Worm (Caenorhabditis elegans) whole organism, mixed stage, embryonic: Measurements from ENCODE around the gene C06H5.8.

Source experiments
- M03D4.4 ChIP-seq: sonication (generic microtip); optimal IDR thresholded peaks from 2 replicates; lab custom pipeline; 2017; ENCODE audit warnings: mild to moderate bottlenecking, missing genetic modification characterization, missing compliant biosample characterization
- bed-3 ChIP-seq: fragments of 200-800 bp; sonication (Bioruptor generic); optimal IDR thresholded peaks from 3 replicates; lab custom pipeline; 2018; ENCODE audit warnings: mild to moderate bottlenecking, missing genetic modification characterization, moderate library complexity, missing compliant biosample characterization
- blmp-1 ChIP-seq: fragments of 150-350 bp; optimal IDR thresholded peaks from 2 replicates; lab custom pipeline; 2014; ENCODE audit warnings: missing biosample characterization, missing genetic modification characterization
- ceh-39 ChIP-seq: fragments of 150-350 bp; optimal IDR thresholded peaks from 2 replicates; lab custom pipeline; 2014; ENCODE audit warnings: missing biosample characterization, missing genetic modification characterization
- ceh-43 ChIP-seq: fragments of 200-800 bp; sonication (Bioruptor generic); optimal IDR thresholded peaks from 2 replicates; lab custom pipeline; 2018; ENCODE audit warnings: mild to moderate bottlenecking, missing genetic modification characterization, moderate library complexity, missing compliant biosample characterization
- ces-1 ChIP-seq: fragments of 150-350 bp; optimal IDR thresholded peaks from 2 replicates; lab custom pipeline; 2014; ENCODE audit warnings: missing biosample characterization, missing genetic modification reagents, missing genetic modification characterization
- cnd-1 ChIP-seq: fragments of 200-800 bp; sonication (Bioruptor generic); optimal IDR thresholded peaks from 2 replicates; lab custom pipeline; 2018; ENCODE audit warnings: mild to moderate bottlenecking, missing genetic modification characterization, missing compliant biosample characterization
- drap-1 ChIP-seq: fragments of 200-800 bp; sonication (Bioruptor generic); optimal IDR thresholded peaks from 3 replicates; lab custom pipeline; 2018; ENCODE audit warnings: mild to moderate bottlenecking, missing genetic modification characterization, missing compliant biosample characterization
- elt-1 ChIP-seq: sonication (generic microtip); optimal IDR thresholded peaks from 2 replicates; lab custom pipeline; 2017; ENCODE audit warnings: missing genetic modification characterization, mild to moderate bottlenecking, missing compliant biosample characterization, antibody characterized with exemption, moderate library complexity, borderline replicate concordance; ENCODE audit not compliant: insufficient read depth
- elt-3 ChIP-seq: fragments of 150-350 bp; optimal IDR thresholded peaks from 2 replicates; lab custom pipeline; 2014; ENCODE audit warnings: missing biosample characterization, missing genetic modification characterization
- flh-1 ChIP-seq: fragments of 200-800 bp; sonication (Bioruptor generic); optimal IDR thresholded peaks from 2 replicates; lab custom pipeline; 2018; ENCODE audit warnings: mild to moderate bottlenecking, missing genetic modification characterization, moderate library complexity, missing compliant biosample characterization
- ham-2 ChIP-seq: fragments of 200-800 bp; sonication (Bioruptor generic); optimal IDR thresholded peaks from 2 replicates; lab custom pipeline; 2018; ENCODE audit warnings: mild to moderate bottlenecking, missing genetic modification characterization, missing compliant biosample characterization
- hlh-1 ChIP-seq: fragments of 150-350 bp; optimal IDR thresholded peaks from 2 replicates; lab custom pipeline; 2014; ENCODE audit warnings: missing biosample characterization, missing genetic modification reagents, missing genetic modification characterization
- lin-13 ChIP-seq: fragments of 150-350 bp; optimal IDR thresholded peaks from 2 replicates; lab custom pipeline; 2014; ENCODE audit warnings: missing biosample characterization, missing genetic modification characterization
- lin-32 ChIP-seq: fragments of 200-800 bp; sonication (Bioruptor generic); optimal IDR thresholded peaks from 2 replicates; lab custom pipeline; 2018; ENCODE audit warnings: mild to moderate bottlenecking, missing genetic modification characterization, missing compliant biosample characterization
- mab-5 ChIP-seq: fragments of 150-350 bp; optimal IDR thresholded peaks from 2 replicates; lab custom pipeline; 2014; ENCODE audit warnings: missing biosample characterization, missing genetic modification characterization
- mep-1 ChIP-seq: fragments of 150-350 bp; optimal IDR thresholded peaks from 2 replicates; lab custom pipeline; 2017; ENCODE audit warnings: missing biosample characterization, missing genetic modification reagents, missing genetic modification characterization, inconsistent platforms
- mls-2 ChIP-seq: sonication (generic microtip); optimal IDR thresholded peaks from 2 replicates; lab custom pipeline; 2016; ENCODE audit warnings: mild to moderate bottlenecking, missing genetic modification characterization, moderate library complexity, missing compliant biosample characterization
- nhr-2 ChIP-seq: fragments of 150-350 bp; optimal IDR thresholded peaks from 2 replicates; lab custom pipeline; 2014; ENCODE audit warnings: missing biosample characterization, missing genetic modification characterization
- nhr-237 ChIP-seq: fragments of 150-350 bp; optimal IDR thresholded peaks from 2 replicates; lab custom pipeline; 2014; ENCODE audit warnings: missing biosample characterization, missing genetic modification characterization
- nhr-28 ChIP-seq: fragments of 150-350 bp; optimal IDR thresholded peaks from 2 replicates; lab custom pipeline; 2014; ENCODE audit warnings: missing biosample characterization, missing genetic modification characterization
- nhr-76 ChIP-seq: sonication (generic microtip); optimal IDR thresholded peaks from 2 replicates; lab custom pipeline; 2017; ENCODE audit warnings: missing biosample characterization, missing genetic modification characterization
- pha-4 ChIP-seq: fragments of 150-350 bp; optimal IDR thresholded peaks from 2 replicates; lab custom pipeline; 2018; ENCODE audit warnings: missing biosample characterization, missing genetic modification reagents, missing genetic modification characterization
- snpc-4 ChIP-seq: fragments of 150-350 bp; optimal IDR thresholded peaks from 2 replicates; lab custom pipeline; 2014; ENCODE audit warnings: missing biosample characterization, missing genetic modification characterization
- sptf-1 ChIP-seq: sonication (generic microtip); optimal IDR thresholded peaks from 2 replicates; lab custom pipeline; 2017; ENCODE audit warnings: mild to moderate bottlenecking, missing genetic modification characterization, moderate library complexity, missing compliant biosample characterization
- tbx-8 ChIP-seq: fragments of 200-800 bp; sonication (Bioruptor generic); optimal IDR thresholded peaks from 2 replicates; lab custom pipeline; 2018; ENCODE audit warnings: mild to moderate bottlenecking, missing genetic modification characterization, moderate library complexity, missing compliant biosample characterization
- unc-120 ChIP-seq: sonication (generic microtip); optimal IDR thresholded peaks from 2 replicates; lab custom pipeline; 2017; ENCODE audit warnings: missing genetic modification characterization, missing compliant biosample characterization; ENCODE audit not compliant: poor library complexity, severe bottlenecking
- unc-39 ChIP-seq: fragments of 150-350 bp; optimal IDR thresholded peaks from 2 replicates; lab custom pipeline; 2014; ENCODE audit warnings: missing biosample characterization, missing genetic modification characterization
- unc-62 ChIP-seq: fragments of 150-350 bp; optimal IDR thresholded peaks from 2 replicates; lab custom pipeline; 2014; ENCODE audit warnings: missing biosample characterization, missing genetic modification reagents, missing genetic modification characterization
- zip-8 ChIP-seq: fragments of 150-350 bp; optimal IDR thresholded peaks from 2 replicates; lab custom pipeline; 2014; ENCODE audit warnings: missing biosample characterization, missing genetic modification characterization

C06H5.8 gene

DNA sequence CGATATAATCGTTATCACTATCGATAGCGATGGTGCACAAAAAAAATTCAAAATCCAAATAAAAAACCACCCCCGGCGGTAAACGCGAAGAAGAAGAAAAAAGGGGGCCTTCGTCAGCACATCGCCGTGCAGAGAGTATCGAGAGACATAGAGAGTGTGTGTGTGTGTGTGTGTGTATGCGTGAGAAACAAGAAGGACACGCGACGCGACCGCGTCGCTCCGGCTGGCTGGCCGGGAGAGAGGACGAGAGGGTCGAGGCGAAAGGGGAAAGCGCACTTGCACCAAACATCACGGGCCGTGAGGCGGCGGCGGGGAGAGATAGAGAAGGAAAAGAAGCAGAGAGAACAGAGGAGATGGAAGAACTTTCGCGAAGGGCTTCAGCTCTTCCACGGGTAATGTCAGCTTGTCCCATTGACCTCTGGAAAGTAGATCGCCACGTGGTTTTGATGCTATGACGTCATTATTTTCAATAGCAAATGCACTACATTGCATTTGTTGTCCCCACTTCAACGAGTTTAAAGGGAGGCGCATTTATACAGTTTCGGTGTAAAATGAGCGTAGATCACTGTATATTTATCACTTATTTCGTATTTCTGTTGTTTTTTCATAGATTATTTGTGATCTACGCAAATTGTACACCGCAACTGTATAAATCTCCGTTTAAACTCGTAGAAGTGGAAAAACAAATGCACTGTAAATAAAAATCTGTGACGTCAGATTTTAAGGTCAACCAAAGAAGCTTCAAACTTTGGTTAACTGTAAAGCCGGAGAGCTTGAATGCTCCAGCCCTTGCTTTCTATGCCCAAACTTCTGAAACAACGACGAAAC, 32.6 kb downstream of the C06H5.8 start, which contains the start of gene Y59A8B.24 (continued):
- peak; percentile 87 for TF ChIP-seq pha-4 (tag; lab: Kevin White, UChicago)
- peak; percentile 79 for TF ChIP-seq ham-2 (GFP tag; lab: Kevin White, UChicago)
- TF ChIP-seq nhr-76 (tag; lab: Kevin White, UChicago), result no peak

DNA sequence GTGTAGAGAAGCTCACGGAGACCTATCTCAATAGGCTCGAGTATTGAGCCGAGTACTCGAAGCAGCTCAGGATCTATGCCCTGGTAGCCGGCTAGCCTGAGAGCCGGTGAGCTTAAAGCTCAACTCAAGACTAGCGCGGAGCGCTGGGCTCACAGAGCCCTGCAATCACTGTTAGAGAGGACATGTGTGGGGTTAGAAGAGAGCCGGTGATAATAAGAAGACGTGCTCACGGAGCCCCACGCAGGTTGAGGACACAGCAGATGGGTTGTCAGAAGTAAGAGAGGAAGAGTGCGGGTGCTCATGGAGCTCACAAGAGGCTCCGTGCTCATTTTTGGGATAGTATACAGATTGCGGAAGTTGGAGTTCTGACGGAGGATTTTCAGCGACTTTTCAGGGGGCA, 33.5 kb downstream of the C06H5.8 start:
- TF ChIP-seq M03D4.4 (tag; lab: Kevin White, UChicago) (no peak), unc-39 (no peak), hlh-1 (tag; lab: Kevin White, UChicago) (no peak), nhr-76 (tag; lab: Kevin White, UChicago) (no peak), snpc-4 (no peak), tbx-8 (GFP tag; lab: Kevin White, UChicago) (no peak), mab-5 (tag; lab: Kevin White, UChicago) (no peak), ham-2 (GFP tag; lab: Kevin White, UChicago) (no peak), mep-1 (no peak), nhr-2 (tag; lab: Kevin White, UChicago) (no peak), bed-3 (GFP tag; lab: Kevin White, UChicago) (no peak), lin-13 (no peak), lin-32 (GFP tag; lab: Kevin White, UChicago) (no peak), nhr-28 (no peak), blmp-1 (tag; lab: Kevin White, UChicago) (no peak), unc-62 (GFP tag; lab: Kevin White, UChicago) (no peak), flh-1 (GFP tag; lab: Kevin White, UChicago) (no peak), elt-1 (no peak), ces-1 (no peak), cnd-1 (no peak)

DNA sequence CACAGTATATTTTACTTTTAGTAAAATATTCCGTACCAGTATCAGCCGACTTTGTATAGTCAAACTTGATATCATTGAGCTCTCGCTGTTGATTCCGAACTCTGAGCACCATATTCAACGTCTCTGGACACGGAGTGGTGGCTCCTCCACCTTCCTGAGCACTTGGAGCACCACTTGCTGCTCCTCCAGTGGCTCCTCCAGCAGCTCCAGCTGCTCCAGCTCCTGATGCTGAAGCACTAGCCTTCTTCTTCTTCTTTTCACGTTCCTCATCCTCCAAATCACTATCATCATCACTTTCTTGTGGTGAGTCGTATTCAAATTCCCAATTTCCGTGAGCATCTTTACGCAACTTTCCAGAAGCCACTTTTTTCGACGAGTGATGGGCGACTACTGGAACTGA, 37.3 kb downstream of the C06H5.8 start:
- TF ChIP-seq mab-5 (tag; lab: Kevin White, UChicago) (no peak), mls-2 (no peak), lin-13 (no peak), sptf-1 (no peak), elt-3 (tag; lab: Kevin White, UChicago) (no peak), unc-62 (GFP tag; lab: Kevin White, UChicago) (no peak), ceh-43 (GFP tag; lab: Kevin White, UChicago) (no peak), pha-4 (tag; lab: Kevin White, UChicago) (no peak), mep-1 (no peak), nhr-28 (no peak), cnd-1 (no peak), elt-1 (no peak), unc-120 (tag; lab: Kevin White, UChicago) (no peak), tbx-8 (GFP tag; lab: Kevin White, UChicago) (no peak), flh-1 (GFP tag; lab: Kevin White, UChicago) (no peak)

DNA sequence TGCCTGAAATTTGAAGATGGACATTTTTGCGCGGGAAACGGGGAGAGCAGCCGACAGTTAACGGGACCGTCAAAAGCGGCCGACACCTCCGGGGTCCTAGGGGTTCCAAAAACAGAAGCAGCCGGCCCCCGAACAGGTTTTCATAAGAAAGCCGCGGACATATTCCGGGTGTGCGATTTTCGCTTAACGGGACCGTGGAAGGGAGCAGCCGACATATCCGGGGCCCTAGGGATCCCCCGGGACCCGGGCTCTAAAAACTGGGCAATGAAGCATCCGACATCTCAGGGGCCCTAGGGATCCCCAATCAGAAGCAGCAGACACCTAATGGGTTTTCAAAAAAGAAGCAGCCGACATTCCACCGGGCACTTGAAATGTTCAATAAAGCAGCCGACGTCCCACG, 43.7 kb downstream of the C06H5.8 start:
- TF ChIP-seq sptf-1 (peak; percentile 23), nhr-237 (no peak), zip-8 (tag; lab: Kevin White, UChicago) (no peak), drap-1 (GFP tag; lab: Kevin White, UChicago) (no peak), bed-3 (GFP tag; lab: Kevin White, UChicago) (no peak)

DNA sequence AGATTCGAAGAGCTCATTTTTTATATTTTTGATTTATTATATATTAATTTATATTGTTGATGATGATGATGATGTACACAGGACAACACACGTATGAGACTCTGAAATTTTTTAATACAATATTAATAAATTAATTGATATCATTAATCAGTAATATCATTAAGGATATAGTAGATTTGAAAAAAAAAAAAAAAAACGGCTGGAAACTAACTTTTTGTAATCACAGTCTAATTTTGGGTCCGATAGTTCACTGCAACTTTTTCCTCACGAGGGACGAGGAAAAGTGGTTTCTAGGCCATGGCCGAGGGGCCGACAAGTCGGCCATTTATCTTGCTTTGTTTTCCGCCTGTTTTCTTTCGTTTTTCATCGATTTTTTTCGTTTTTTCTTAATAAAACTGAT, 47.9 kb downstream of the C06H5.8 start, which contains the start of gene gck-3:
gck-3 (minus strand) TSS at position 101 of the 400 bp plus-strand sequence.
- TF ChIP-seq ceh-43 (GFP tag; lab: Kevin White, UChicago) (no peak), hlh-1 (tag; lab: Kevin White, UChicago) (no peak), unc-120 (tag; lab: Kevin White, UChicago) (no peak), tbx-8 (GFP tag; lab: Kevin White, UChicago) (no peak), mab-5 (tag; lab: Kevin White, UChicago) (no peak), unc-62 (GFP tag; lab: Kevin White, UChicago) (no peak), ceh-39 (tag; lab: Kevin White, UChicago) (no peak), unc-39 (no peak), mls-2 (no peak), nhr-237 (no peak), sptf-1 (no peak), lin-13 (no peak), drap-1 (GFP tag; lab: Kevin White, UChicago) (no peak), blmp-1 (tag; lab: Kevin White, UChicago) (no peak), snpc-4 (no peak), ces-1 (no peak), M03D4.4 (tag; lab: Kevin White, UChicago) (no peak)
